Worm (Caenorhabditis elegans) whole organism, early embryonic: ENCODE measurements around the gene fbxb-34.
A peak's percentile ranks its signal among the peaks of the same experiment; 100 is the strongest.

Experiments used
- B0310.2 ChIP-seq: sonication (generic microtip); optimal IDR thresholded peaks from 2 replicates; lab custom pipeline; 2016; ENCODE audit warnings: mild to moderate bottlenecking, missing genetic modification characterization, missing compliant biosample characterization
- F13C5.2 ChIP-seq: sonication (generic microtip); optimal IDR thresholded peaks from 2 replicates; lab custom pipeline; 2017; ENCODE audit warnings: mild to moderate bottlenecking, missing genetic modification characterization, inconsistent platforms, missing compliant biosample characterization
- aly-1 ChIP-seq: sonication (generic microtip); optimal IDR thresholded peaks from 2 replicates; lab custom pipeline; 2016; ENCODE audit warnings: missing genetic modification characterization, missing compliant biosample characterization
- ama-1 ChIP-seq: fragments of 150-350 bp; optimal IDR thresholded peaks from 2 replicates; lab custom pipeline; 2014
- ceh-13 ChIP-seq: fragments of 200-800 bp; sonication (Bioruptor generic); optimal IDR thresholded peaks from 2 replicates; lab custom pipeline; 2018; ENCODE audit warnings: mild to moderate bottlenecking, missing genetic modification characterization, missing compliant biosample characterization
- ets-7 ChIP-seq: sonication (generic microtip); optimal IDR thresholded peaks from 2 replicates; lab custom pipeline; 2016; ENCODE audit warnings: missing genotype, missing genetic modification characterization, missing compliant biosample characterization
- flt-1 ChIP-seq: fragments of 200-800 bp; sonication (Bioruptor generic); IDR thresholded peaks from 2 replicates; pipeline ENCODE4 v1.3.6; 2022; ENCODE audit warnings: missing genetic modification characterization, missing compliant biosample characterization
- hmbx-1 ChIP-seq: sonication (generic microtip); optimal IDR thresholded peaks from 2 replicates; lab custom pipeline; 2016; ENCODE audit warnings: mild to moderate bottlenecking, missing genetic modification characterization, missing compliant biosample characterization
- hmg-4 ChIP-seq: fragments of 200-800 bp; sonication (Bioruptor generic); optimal IDR thresholded peaks from 2 replicates; lab custom pipeline; 2018; ENCODE audit warnings: mild to moderate bottlenecking, missing genetic modification characterization, missing compliant biosample characterization
- hnd-1 ChIP-seq: sonication (generic microtip); optimal IDR thresholded peaks from 2 replicates; lab custom pipeline; 2016; ENCODE audit warnings: missing genetic modification characterization, missing compliant biosample characterization
- pes-1 ChIP-seq: fragments of 200-800 bp; sonication (Bioruptor generic); IDR thresholded peaks from 2 replicates; pipeline ENCODE4 v1.3.6; 2022; ENCODE audit warnings: missing genetic modification reagents, missing genetic modification characterization, missing compliant biosample characterization
- sea-1 ChIP-seq: fragments of 200-800 bp; sonication (Bioruptor generic); conservative IDR thresholded peaks from 2 replicates; pipeline ENCODE4 v1.3.6; 2022; ENCODE audit warnings: missing genetic modification characterization, missing compliant biosample characterization
- tra-4 ChIP-seq: sonication (generic microtip); optimal IDR thresholded peaks from 2 replicates; lab custom pipeline; 2017; ENCODE audit warnings: missing genetic modification characterization, missing compliant biosample characterization

ce11 chrII:551245-551904, 36.3 kb upstream of the fbxb-34 start, which contains the start of gene lips-7:
- TF ChIP-seq ama-1 (lab: Kevin White, UChicago) (no peak), ceh-13 (GFP tag; lab: Kevin White, UChicago) (no peak), hmbx-1 (tag; lab: Kevin White, UChicago) (no peak), flt-1 (GFP tag; lab: Robert Waterston, UW) (no peak), ets-7 (tag; lab: Kevin White, UChicago) (no peak), tra-4 (no peak), sea-1 (no peak), hmg-4 (GFP tag; lab: Kevin White, UChicago) (no peak), B0310.2 (tag; lab: Kevin White, UChicago) (no peak), hnd-1 (tag; lab: Kevin White, UChicago) (no peak), F13C5.2 (no peak), aly-1 (tag; lab: Kevin White, UChicago) (peak; percentile 43), pes-1 (no peak)
